Worm (Caenorhabditis elegans) whole organism, L4 larva: ENCODE measurements around the gene Y54H5A.2.

Experiments used
- F26F4.8 ChIP-seq: fragments of 200-800 bp; sonication (Bioruptor generic); conservative IDR thresholded peaks from 2 replicates; pipeline ENCODE4 v1.3.6; 2022; ENCODE audit warnings: missing genetic modification characterization, missing compliant biosample characterization
- R02D3.7 ChIP-seq: fragments of 150-350 bp; sonication (generic microtip); optimal IDR thresholded peaks from 3 replicates; lab custom pipeline; 2014; ENCODE audit warnings: missing biosample characterization, missing genetic modification characterization
- dpl-1 ChIP-seq: fragments of 150-350 bp; optimal IDR thresholded peaks from 2 replicates; lab custom pipeline; 2014; ENCODE audit warnings: missing biosample characterization, missing genetic modification reagents, missing genetic modification characterization
- dve-1 ChIP-seq: sonication (generic microtip); optimal IDR thresholded peaks from 2 replicates; lab custom pipeline; 2017; ENCODE audit warnings: antibody characterized with exemption, mild to moderate bottlenecking, missing genetic modification characterization, missing compliant biosample characterization; ENCODE audit not compliant: insufficient read depth
- egl-27 ChIP-seq: sonication (generic microtip); optimal IDR thresholded peaks from 3 replicates; lab custom pipeline; 2017; ENCODE audit warnings: missing biosample characterization, missing genetic modification reagents, missing genetic modification characterization
- hif-1 ChIP-seq, 2 experiments: sonication (generic microtip); optimal IDR thresholded peaks; 2 replicates each; lab custom pipeline; 2016 to 2017; ENCODE audit warnings: missing compliant biosample characterization in 2 of 2, missing genetic modification characterization in 2 of 2, missing genetic modification reagents in 2 of 2, missing genotype in 2 of 2, mild to moderate bottlenecking in 1 of 2
- jun-1 ChIP-seq: fragments of 150-350 bp; optimal IDR thresholded peaks from 2 replicates; lab custom pipeline; 2014; ENCODE audit warnings: missing biosample characterization, missing genetic modification reagents, missing genetic modification characterization
- mdl-1 ChIP-seq, 2 experiments: fragments of 150-350 bp in 1 of 2; sonication (generic microtip) in 1 of 2; optimal IDR thresholded peaks; 2 replicates each; lab custom pipeline; 2014 to 2017; ENCODE audit warnings: missing biosample characterization in 2 of 2, missing genetic modification characterization in 2 of 2
- nhr-11 ChIP-seq: fragments of 150-350 bp; optimal IDR thresholded peaks from 2 replicates; lab custom pipeline; 2014; ENCODE audit warnings: missing biosample characterization, missing genetic modification characterization
- nhr-41 ChIP-seq: fragments of 200-800 bp; sonication (Bioruptor generic); IDR thresholded peaks from 2 replicates; pipeline ENCODE4 v1.3.6; 2022; ENCODE audit warnings: missing genetic modification reagents, missing genetic modification characterization, missing compliant biosample characterization
- snpc-4 ChIP-seq: fragments of 150-350 bp; optimal IDR thresholded peaks from 2 replicates; lab custom pipeline; 2014; ENCODE audit warnings: missing biosample characterization, missing genetic modification characterization
- zag-1 ChIP-seq: fragments of 150-350 bp; optimal IDR thresholded peaks from 2 replicates; lab custom pipeline; 2014; ENCODE audit warnings: missing biosample characterization, missing genetic modification characterization

ce11 chrIII:5124385-5124784, 25.0 kb downstream of the Y54H5A.2 start:
- TF ChIP-seq dve-1 (tag; lab: Kevin White, UChicago) (no peak), nhr-11 (tag; lab: Kevin White, UChicago) (no peak), hif-1 (tag; optimal IDR thresholded peaks at IDR 0.05; lab: Kevin White, UChicago) (no peak), snpc-4 (tag; lab: Kevin White, UChicago) (no peak), F26F4.8 (GFP tag; lab: Robert Waterston, UW) (no peak), R02D3.7 (no peak), egl-27 (no peak), zag-1 (tag; lab: Kevin White, UChicago) (no peak), dpl-1 (no peak), jun-1 (tag; lab: Kevin White, UChicago) (no peak), nhr-41 (no peak), mdl-1 (tag; optimal IDR thresholded peaks at IDR 0.05; lab: Kevin White, UChicago) (no peak)
